Worm (Caenorhabditis elegans): Measurements from ENCODE around the gene ndc-80.

ce11 chrIV:10085401-10086187 lies at the start of gene ndc-80, which contains the start of gene col-2:
- no peak for TF ChIP-seq lin-39 (tag; optimal IDR thresholded peaks at IDR 0.05)
- no peak for TF ChIP-seq skn-1 (tag; optimal IDR thresholded peaks at IDR 0.05)
- TF ChIP-seq crh-2 (tag; optimal IDR thresholded peaks at IDR 0.05), result no peak
- no peak for TF ChIP-seq nhr-11 (tag; optimal IDR thresholded peaks at IDR 0.05)
- TF ChIP-seq nhr-129 (tag; optimal IDR thresholded peaks at IDR 0.05), result peak; percentile 84
- TF ChIP-seq ztf-1 (GFP tag; conservative IDR thresholded peaks at IDR 0.05), result no peak
- no peak for TF ChIP-seq lin-13 (GFP tag; optimal IDR thresholded peaks at IDR 0.05)
- TF ChIP-seq nhr-6 (tag; optimal IDR thresholded peaks at IDR 0.05), result no peak
- TF ChIP-seq ZK546.5 (tag; optimal IDR thresholded peaks at IDR 0.05), result no peak
- no peak for TF ChIP-seq snpc-4 (tag; optimal IDR thresholded peaks at IDR 0.05)
- TF ChIP-seq alr-1 (tag; optimal IDR thresholded peaks at IDR 0.05), result no peak
- TF ChIP-seq unc-39 (tag; optimal IDR thresholded peaks at IDR 0.05), result no peak

Data from whole organism, L2 larva.